Fruit fly (Drosophila melanogaster): ENCODE results near the gene Hsp23.
A peak's percentile ranks its signal among the peaks of the same experiment; 100 is the strongest.

Hsp23 gene

dm6 chr3L:9410754-9411423 lies 29.2 kb downstream of the Hsp23 start, which contains the start of the genes CG4022 and Cpsf5 (continued):
- TF ChIP-seq cyc (GFP tag; optimal IDR thresholded peaks at IDR 0.05) (peak; percentile 62), pdm3 (GFP tag; optimal IDR thresholded peaks at IDR 0.05) (peak; percentile 84), Eip78C (GFP tag) (peak; percentile 91), fd85E (GFP tag; optimal IDR thresholded peaks at IDR 0.05) (no peak), eg (GFP tag; IDR thresholded peaks at IDR 0.05) (peak; percentile 83; the same call in 2 of the 3 replicates), Ets21C (GFP tag; optimal IDR thresholded peaks at IDR 0.05) (peak; percentile 46), Lpt (GFP tag; optimal IDR thresholded peaks at IDR 0.05) (peak; percentile 49), esn (GFP tag; optimal IDR thresholded peaks at IDR 0.05) (peak; percentile 82), fkh (GFP tag; optimal IDR thresholded peaks at IDR 0.05) (peak; percentile 99), dsx (GFP tag; optimal IDR thresholded peaks at IDR 0.05; ENCODE audit: poor library complexity, severe bottlenecking) (peak; percentile 41), CG15336 (GFP tag; IDR thresholded peaks at IDR 0.05) (peak; percentile 79), Sox14 (GFP tag; optimal IDR thresholded peaks at IDR 0.05) (peak; percentile 70), CG6276 (GFP tag; optimal IDR thresholded peaks at IDR 0.05) (no peak), Met (GFP tag; optimal IDR thresholded peaks at IDR 0.05) (peak; percentile 74), Gug (GFP tag; IDR thresholded peaks at IDR 0.05) (no peak; the same call in 1 of the 2 replicates), Eip75B (GFP tag; optimal IDR thresholded peaks at IDR 0.05) (peak; percentile 78), CG8319 (GFP tag; optimal IDR thresholded peaks at IDR 0.05) (no peak), CG31627 (GFP tag; optimal IDR thresholded peaks at IDR 0.05) (peak; percentile 67)

dm6 chr3L:9417288-9417687 lies 35.6 kb downstream of the Hsp23 start, which contains the start of gene CG3982:
TSS of gene CG3982 (minus strand) at chr3L:9417388.
- TF ChIP-seq lz (GFP tag; optimal IDR thresholded peaks at IDR 0.05) = no peak
- TF ChIP-seq salr (GFP tag; optimal IDR thresholded peaks at IDR 0.05) = no peak
- no peak for TF ChIP-seq CG3032 (tag; optimal IDR thresholded peaks at IDR 0.05)
- no peak for TF ChIP-seq CG6808 (GFP tag; optimal IDR thresholded peaks at IDR 0.05)
- TF ChIP-seq CG10631 (GFP tag; optimal IDR thresholded peaks at IDR 0.05) = no peak
- no peak for TF ChIP-seq CG8319 (GFP tag; optimal IDR thresholded peaks at IDR 0.05)
- no peak for TF ChIP-seq CG6163 (GFP tag; IDR thresholded peaks at IDR 0.05)
- no peak for TF ChIP-seq dsx (GFP tag; optimal IDR thresholded peaks at IDR 0.05; ENCODE audit: poor library complexity, severe bottlenecking)

- TF ChIP-seq CG8632 (GFP tag; optimal IDR thresholded peaks at IDR 0.05) = peak; percentile 35
- peak; percentile 22 for TF ChIP-seq fd59A (GFP tag; optimal IDR thresholded peaks at IDR 0.05)
- peak; percentile 47 for TF ChIP-seq Sox14 (GFP tag; optimal IDR thresholded peaks at IDR 0.05)
- no peak for TF ChIP-seq Hr38 (GFP tag; optimal IDR thresholded peaks at IDR 0.05)
- peak; percentile 15 for TF ChIP-seq CG3032 (tag; optimal IDR thresholded peaks at IDR 0.05)
- TF ChIP-seq CG9139 (GFP tag; optimal IDR thresholded peaks at IDR 0.05) = no peak
- peak; percentile 39 for TF ChIP-seq achi (GFP tag; optimal IDR thresholded peaks at IDR 0.05)
- TF ChIP-seq Smox (GFP tag; optimal IDR thresholded peaks at IDR 0.05) = peak; percentile 37
- no peak for TF ChIP-seq salr (GFP tag; optimal IDR thresholded peaks at IDR 0.05)
- TF ChIP-seq acj6 (GFP tag; optimal IDR thresholded peaks at IDR 0.05) = peak; percentile 60
- TF ChIP-seq Hr39 (GFP tag; optimal IDR thresholded peaks at IDR 0.05) = peak; percentile 64
- TF ChIP-seq topi (GFP tag; optimal IDR thresholded peaks at IDR 0.05) = peak; percentile 72
- peak; percentile 64 for TF ChIP-seq CG10669 (GFP tag; optimal IDR thresholded peaks at IDR 0.05)
- TF ChIP-seq Lpt (GFP tag; optimal IDR thresholded peaks at IDR 0.05) = peak; percentile 61
- TF ChIP-seq Hr4 (GFP tag; optimal IDR thresholded peaks at IDR 0.05) = peak; percentile 50
- peak; percentile 69 for TF ChIP-seq OdsH (GFP tag; optimal IDR thresholded peaks at IDR 0.05)
- peak; percentile 85 for TF ChIP-seq CG15336 (GFP tag; IDR thresholded peaks at IDR 0.05)
- TF ChIP-seq CG6808 (GFP tag; optimal IDR thresholded peaks at IDR 0.05) = no peak
- no peak for TF ChIP-seq dac (GFP tag; optimal IDR thresholded peaks at IDR 0.05)
- TF ChIP-seq Eip75B (GFP tag; optimal IDR thresholded peaks at IDR 0.05) = no peak
- peak; percentile 65 for TF ChIP-seq CG11294 (GFP tag; IDR thresholded peaks at IDR 0.05)
- TF ChIP-seq ss (GFP tag; optimal IDR thresholded peaks at IDR 0.05) = no peak
- TF ChIP-seq Met (GFP tag; optimal IDR thresholded peaks at IDR 0.05) = peak; percentile 72
- peak; percentile 67 for TF ChIP-seq svp (GFP tag)
- no peak for TF ChIP-seq spab (GFP tag; optimal IDR thresholded peaks at IDR 0.05)
- no peak for TF ChIP-seq CG10631 (GFP tag; optimal IDR thresholded peaks at IDR 0.05)
- peak; percentile 59 for TF ChIP-seq CG7368 (GFP tag; optimal IDR thresholded peaks at IDR 0.05)
- peak; percentile 19 for TF ChIP-seq CG11762 (GFP tag; optimal IDR thresholded peaks at IDR 0.05; ENCODE audit: insufficient read depth)
- peak; percentile 78 for TF ChIP-seq CG3919 (GFP tag; optimal IDR thresholded peaks at IDR 0.05)
- TF ChIP-seq dsx (GFP tag; optimal IDR thresholded peaks at IDR 0.05; ENCODE audit: poor library complexity, severe bottlenecking) = no peak
- TF ChIP-seq lz (GFP tag; optimal IDR thresholded peaks at IDR 0.05) = no peak
- TF ChIP-seq Sox15 (GFP tag; optimal IDR thresholded peaks at IDR 0.05) = peak; percentile 43
- TF ChIP-seq CG6792 (GFP tag; optimal IDR thresholded peaks at IDR 0.05) = no peak
These were observed 37.6 kb downstream of the Hsp23 start for dm6 chr3L:9419328-9419727.
